Fruit fly (Drosophila melanogaster) S2 (cell line): ENCODE results near the gene CIA30.
A peak's percentile ranks its signal among the peaks of the same experiment; 100 is the strongest.

ENCODE experiments used
- CG8478 ChIP-seq: fragments of >200 bp; optimal IDR thresholded peaks from 2 replicates; lab custom pipeline; 2018
- CTCF ChIP-seq, 2 experiments: fragments of >200 bp; optimal IDR thresholded peaks; 2 replicates each; lab custom pipeline; 2018

DNA sequence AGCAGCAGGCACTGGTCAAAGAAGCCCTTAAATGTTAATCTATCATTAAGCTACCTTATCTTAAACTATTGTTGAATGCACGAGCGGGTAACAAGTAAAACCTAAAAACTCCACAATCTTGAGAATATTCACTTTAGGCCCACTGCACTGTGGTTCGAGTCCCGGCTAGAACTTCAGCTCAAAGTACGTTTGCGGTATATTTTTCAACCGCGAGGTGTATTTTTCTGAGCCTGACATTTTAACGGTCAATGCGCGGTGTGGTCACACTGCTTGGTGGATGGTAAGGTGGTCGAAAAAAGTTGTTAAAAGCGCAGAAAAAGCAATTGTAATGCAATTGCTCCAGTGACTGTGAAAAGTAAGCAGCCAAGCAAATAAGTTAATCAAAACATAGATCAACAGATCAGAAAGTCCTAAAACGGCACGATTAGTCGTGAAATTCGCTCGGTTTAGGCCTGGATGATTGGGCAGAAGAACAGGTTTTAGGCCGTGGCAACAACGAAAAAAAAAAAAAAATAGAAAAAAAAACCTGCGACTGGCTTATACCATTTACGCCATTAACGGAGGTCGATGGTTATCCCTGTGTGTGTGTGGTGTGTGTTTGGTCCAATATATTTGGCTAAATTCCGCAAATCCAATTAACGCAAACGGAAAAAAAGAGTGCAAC, 11.1 kb upstream of the CIA30 start, which contains the start of gene Kul:
- TF ChIP-seq CG8478 (lab: Kevin White, UChicago) (no peak), CTCF (optimal IDR thresholded peaks at IDR 0.05; lab: Kevin White, UChicago) (peak; percentile 52)
